Worm (Caenorhabditis elegans) whole organism, L4/young adult: ENCODE measurements around the gene F49E10.2.

Experiments
- W03F9.2 ChIP-seq: fragments of 150-350 bp; optimal IDR thresholded peaks from 2 replicates; lab custom pipeline; 2014; ENCODE audit warnings: missing biosample characterization, missing genetic modification characterization
- dao-5 ChIP-seq: sonication (generic microtip); optimal IDR thresholded peaks from 2 replicates; lab custom pipeline; 2016; ENCODE audit warnings: missing genotype, missing genetic modification characterization, moderate library complexity, missing compliant biosample characterization
- him-1 ChIP-seq: sonication (generic microtip); optimal IDR thresholded peaks from 2 replicates; lab custom pipeline; 2016; ENCODE audit warnings: missing genotype, missing genetic modification reagents, missing genetic modification characterization, missing compliant biosample characterization

F49E10.2 gene

DNA sequence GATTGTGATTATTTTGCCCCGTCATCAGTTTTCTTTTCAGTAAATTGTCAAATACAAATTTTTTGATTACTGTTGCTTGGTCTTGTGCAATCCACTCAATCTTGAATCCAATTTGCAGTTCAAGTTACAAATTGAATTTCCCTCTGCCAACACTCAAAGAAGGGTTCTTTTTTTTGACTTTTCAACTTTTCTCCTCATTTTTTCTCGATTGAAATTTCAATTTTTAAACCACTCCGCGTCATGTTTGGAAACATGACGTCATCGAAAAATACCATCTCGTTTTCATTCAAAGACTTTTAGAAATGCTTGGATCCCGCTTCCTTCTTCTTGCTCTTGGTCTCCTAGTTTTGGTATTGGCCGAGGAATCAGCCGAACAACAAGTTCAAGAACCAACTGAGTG lies 4.6 kb upstream of the F49E10.2 start, which contains the start of gene flp-7:
Gene flp-7, plus strand, starts transcription at position 301 of the 400 bp plus-strand sequence.
- TF ChIP-seq him-1 (tag; lab: Kevin White, UChicago) = no peak
- TF ChIP-seq W03F9.2 = no peak
- no peak for TF ChIP-seq dao-5 (tag; lab: Kevin White, UChicago)

ce11 chrX:5896001-5896400 lies 5.8 kb downstream of the F49E10.2 start:
- no peak for TF ChIP-seq dao-5 (tag; lab: Kevin White, UChicago)
- peak; percentile 3 for TF ChIP-seq him-1 (tag; lab: Kevin White, UChicago)

DNA sequence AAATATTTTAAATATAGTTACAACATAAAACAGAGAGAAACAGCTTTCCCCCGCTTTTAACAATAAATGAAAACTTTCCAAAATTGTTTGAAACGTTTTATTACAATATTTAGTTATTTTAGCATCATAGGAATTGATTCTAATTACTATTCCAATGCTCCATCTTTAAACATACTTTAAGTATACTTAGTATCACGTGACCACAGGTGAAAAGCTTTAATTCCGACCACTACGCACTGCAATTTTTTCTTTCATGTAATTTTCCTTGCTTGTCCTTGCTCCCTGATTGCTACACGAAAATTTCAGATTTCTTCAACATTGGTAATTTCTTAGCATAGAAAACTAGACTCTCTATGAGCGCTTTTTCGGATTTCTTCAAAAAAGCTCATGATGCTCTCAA lies 6.9 kb downstream of the F49E10.2 start, which contains the start of gene tbc-16:
Gene tbc-16, plus strand, starts transcription at position 301 of the 400 bp plus-strand sequence.
- TF ChIP-seq dao-5 (tag; lab: Kevin White, UChicago) = no peak
- TF ChIP-seq him-1 (tag; lab: Kevin White, UChicago) = no peak
- TF ChIP-seq W03F9.2 = no peak

DNA sequence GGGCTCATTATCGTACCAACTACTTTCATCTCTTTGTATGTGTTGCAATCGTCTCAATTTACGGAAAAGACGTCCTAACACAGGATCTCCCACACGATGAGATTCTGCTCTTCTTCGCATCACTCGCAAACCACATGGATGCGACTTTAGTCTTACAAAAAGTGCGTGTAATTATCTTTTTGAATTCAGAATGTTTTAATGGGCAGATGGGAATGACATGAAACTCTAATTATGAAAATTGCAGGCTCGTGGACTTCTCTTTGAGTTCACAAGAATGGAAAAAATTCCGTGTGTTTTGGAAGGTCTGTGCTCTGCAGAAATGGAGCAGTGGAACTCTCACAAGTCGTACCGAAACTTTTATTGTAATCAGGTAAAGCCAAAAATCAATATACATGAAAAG lies 11.3 kb downstream of the F49E10.2 start:
- no peak for TF ChIP-seq him-1 (tag; lab: Kevin White, UChicago)
- no peak for TF ChIP-seq dao-5 (tag; lab: Kevin White, UChicago)
- no peak for TF ChIP-seq W03F9.2

- TF ChIP-seq dao-5 (tag; lab: Kevin White, UChicago) (no peak), him-1 (tag; lab: Kevin White, UChicago) (no peak), W03F9.2 (no peak)
Observed at ce11 chrX:5903896-5904295, 13.7 kb downstream of the F49E10.2 start.

DNA sequence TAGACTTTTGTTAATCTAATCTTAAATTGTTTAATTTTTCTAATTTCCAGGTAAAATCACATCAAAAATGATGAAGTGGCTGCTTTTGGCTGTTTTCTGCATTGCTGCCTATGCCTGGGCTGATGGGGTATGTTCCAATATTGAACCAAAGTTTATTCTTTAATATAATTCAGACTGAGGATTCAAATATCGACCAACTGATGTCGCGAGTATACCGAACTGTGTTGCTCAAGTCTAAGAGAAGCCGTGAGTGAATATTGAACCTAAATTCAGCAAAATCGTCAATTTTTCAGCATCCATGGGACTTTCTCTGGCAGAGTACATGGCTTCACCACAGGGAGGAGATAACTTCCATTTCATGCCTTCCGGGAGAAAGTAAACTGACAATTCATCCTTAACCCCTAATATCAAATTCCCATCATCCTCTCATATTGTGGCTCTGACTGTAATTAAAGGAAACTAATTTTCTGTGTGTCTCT lies 14.5 kb downstream of the F49E10.2 start, which contains the start of gene nlp-49:
Gene nlp-49, plus strand, starts transcription at position 51 of the 479 bp plus-strand sequence.
- TF ChIP-seq W03F9.2 = no peak
- TF ChIP-seq him-1 (tag; lab: Kevin White, UChicago) = no peak
- no peak for TF ChIP-seq dao-5 (tag; lab: Kevin White, UChicago)

ce11 chrX:5905764-5906163 lies 15.6 kb downstream of the F49E10.2 start:
- no peak for TF ChIP-seq him-1 (tag; lab: Kevin White, UChicago)

- no peak for TF ChIP-seq dao-5 (tag; lab: Kevin White, UChicago)
- TF ChIP-seq him-1 (tag; lab: Kevin White, UChicago) = no peak
- TF ChIP-seq W03F9.2 = no peak
Observed at ce11 chrX:5917284-5917683, 27.1 kb downstream of the F49E10.2 start, which contains the start of gene Y23B4A.1. Gene Y23B4A.1 (minus strand): TSS chrX:5917384.

- TF ChIP-seq dao-5 (tag; lab: Kevin White, UChicago) (no peak), him-1 (tag; lab: Kevin White, UChicago) (no peak), W03F9.2 (no peak)
Observed at ce11 chrX:5919097-5919496, 28.9 kb downstream of the F49E10.2 start, which contains the start of gene capa-1. Gene capa-1 (plus strand): TSS chrX:5919397.

- TF ChIP-seq W03F9.2 = no peak
Observed at ce11 chrX:5923672-5924071, 33.5 kb downstream of the F49E10.2 start.

DNA sequence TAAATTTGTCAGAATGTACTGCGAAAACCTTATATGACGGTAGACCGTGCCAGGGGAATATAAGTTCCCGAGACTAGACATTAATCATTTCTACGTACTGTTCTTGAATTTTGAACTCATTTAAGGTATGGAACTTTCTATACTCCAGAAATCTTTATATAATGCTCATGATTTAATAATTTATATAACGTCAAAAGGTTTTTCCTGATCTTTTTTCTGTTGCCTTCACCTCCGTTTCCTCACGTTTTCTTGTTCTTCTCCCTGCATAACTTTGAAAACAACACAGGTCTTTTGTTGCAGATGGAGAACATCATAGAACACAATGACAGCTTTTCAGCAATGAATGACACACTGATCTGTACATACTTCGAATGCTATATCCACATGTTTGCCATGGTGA lies 40.6 kb downstream of the F49E10.2 start, which contains the start of gene egl-6:
Gene egl-6, plus strand, starts transcription at position 301 of the 400 bp plus-strand sequence.
- no peak for TF ChIP-seq dao-5 (tag; lab: Kevin White, UChicago)
- TF ChIP-seq him-1 (tag; lab: Kevin White, UChicago) = no peak

DNA sequence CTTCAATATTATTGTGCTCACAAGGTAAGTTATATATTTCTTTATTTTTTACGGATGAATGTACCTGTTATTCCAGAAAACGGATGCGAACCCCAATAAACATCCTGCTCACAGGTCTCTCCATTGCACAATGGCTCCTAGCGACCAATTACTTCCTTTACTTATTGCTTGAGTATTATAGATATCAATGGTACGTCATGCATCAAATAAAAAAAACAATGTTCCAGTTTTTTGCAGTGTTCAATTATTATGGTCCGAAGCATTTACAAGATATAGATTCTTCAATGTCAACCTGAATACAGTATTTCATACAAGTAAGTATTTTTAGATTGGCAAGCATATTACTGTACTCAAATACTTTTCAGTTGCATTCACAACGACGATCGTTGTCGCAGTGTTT lies 42.7 kb downstream of the F49E10.2 start:
- no peak for TF ChIP-seq W03F9.2
- no peak for TF ChIP-seq dao-5 (tag; lab: Kevin White, UChicago)
- TF ChIP-seq him-1 (tag; lab: Kevin White, UChicago) = no peak

DNA sequence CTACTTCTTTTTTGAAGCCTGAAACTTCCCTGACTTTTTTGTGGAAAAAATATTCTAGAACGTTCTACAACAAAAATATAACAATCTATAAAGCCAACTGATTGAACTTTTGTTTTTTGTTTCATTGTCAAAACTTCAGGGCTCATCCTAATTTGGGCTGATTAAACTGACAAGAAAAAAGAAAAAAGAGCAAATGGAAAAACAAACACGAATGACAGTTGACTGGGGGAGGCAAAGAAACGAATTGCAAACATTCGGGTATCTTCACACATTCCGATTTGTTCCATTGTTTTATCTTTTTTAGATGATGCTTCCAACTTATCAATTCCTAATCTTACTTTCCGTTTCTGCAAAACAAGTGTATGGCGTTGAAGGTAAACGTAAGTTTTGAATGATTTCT lies 45.3 kb downstream of the F49E10.2 start, which contains the start of gene C46F4.3:
Gene C46F4.3, plus strand, starts transcription at position 301 of the 400 bp plus-strand sequence.
- no peak for TF ChIP-seq him-1 (tag; lab: Kevin White, UChicago)
- no peak for TF ChIP-seq dao-5 (tag; lab: Kevin White, UChicago)
- no peak for TF ChIP-seq W03F9.2

DNA sequence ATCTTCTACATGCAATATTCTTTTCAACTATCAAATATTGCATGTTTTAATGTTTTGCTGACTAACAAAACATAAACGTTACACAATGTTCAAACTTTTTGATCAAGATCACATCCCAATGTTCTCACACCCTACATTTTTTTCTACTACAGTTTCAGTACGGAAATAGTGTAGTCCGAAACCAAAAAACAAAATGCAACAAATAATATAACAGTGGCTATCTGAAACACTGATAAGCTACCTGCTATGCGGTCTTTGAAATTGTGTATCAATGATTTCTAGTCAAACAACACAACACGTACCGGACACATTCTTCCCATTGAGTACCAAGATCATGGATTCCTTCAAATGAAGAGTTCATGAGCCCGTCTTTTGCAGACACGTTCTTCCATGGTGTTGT lies 51.1 kb downstream of the F49E10.2 start:
- TF ChIP-seq dao-5 (tag; lab: Kevin White, UChicago) (no peak), W03F9.2 (no peak), him-1 (tag; lab: Kevin White, UChicago) (no peak)

DNA sequence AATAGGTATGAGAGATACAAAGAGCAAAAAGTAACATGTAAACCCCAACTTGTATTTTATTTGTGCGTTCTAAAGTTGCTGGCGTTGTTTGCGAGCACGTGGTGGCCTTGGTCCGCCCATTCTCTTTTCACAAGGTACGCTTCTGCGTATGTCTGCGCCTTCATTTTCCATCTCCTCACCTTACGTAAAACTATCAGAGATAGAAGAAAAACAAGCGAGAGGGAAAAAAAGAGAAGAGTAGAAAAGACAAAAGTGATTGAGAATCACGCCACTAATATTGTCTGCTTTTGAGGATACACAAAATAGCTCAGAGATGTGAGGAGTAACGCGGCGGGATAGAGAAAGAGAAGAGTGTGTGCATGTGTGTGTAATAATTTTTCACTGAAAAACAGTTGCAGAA lies 52.0 kb downstream of the F49E10.2 start:
- TF ChIP-seq W03F9.2 (peak; percentile 17), dao-5 (tag; lab: Kevin White, UChicago) (no peak), him-1 (tag; lab: Kevin White, UChicago) (no peak)
